Worm (Caenorhabditis elegans): ENCODE results near the gene bir-2.

ce11 chrV:13600882-13601281 lies 32.2 kb downstream of the bir-2 start, which contains the start of gene rdy-2:
- TF ChIP-seq dao-5 (tag; optimal IDR thresholded peaks at IDR 0.05): no peak
- no peak for TF ChIP-seq W03F9.2 (tag; optimal IDR thresholded peaks at IDR 0.05)
- TF ChIP-seq him-1 (tag; optimal IDR thresholded peaks at IDR 0.05): no peak

Data from whole organism, L4/young adult.